Worm (Caenorhabditis elegans): ENCODE data around the gene F28H7.8.

F28H7.8 gene

ce11 chrV:10792775-10793174, 34.0 kb downstream of the F28H7.8 start, which contains the start of gene D1054.10:
D1054.10 (minus strand) TSS chrV:10792875.
- TF ChIP-seq ceh-13 (GFP tag; optimal IDR thresholded peaks at IDR 0.05): no peak
- TF ChIP-seq ama-1 (optimal IDR thresholded peaks at IDR 0.05): no peak
- TF ChIP-seq tbx-11 (GFP tag; IDR thresholded peaks at IDR 0.05): no peak
- no peak for TF ChIP-seq hmbx-1 (tag; optimal IDR thresholded peaks at IDR 0.05)
- no peak for TF ChIP-seq tra-4 (tag; optimal IDR thresholded peaks at IDR 0.05)
- TF ChIP-seq scrt-1 (GFP tag; IDR thresholded peaks at IDR 0.05): no peak
- no peak for TF ChIP-seq ets-7 (tag; optimal IDR thresholded peaks at IDR 0.05)
- TF ChIP-seq sea-1 (GFP tag; conservative IDR thresholded peaks at IDR 0.05): no peak
- no peak for TF ChIP-seq hnd-1 (tag; optimal IDR thresholded peaks at IDR 0.05)
- no peak for TF ChIP-seq aly-1 (tag; optimal IDR thresholded peaks at IDR 0.05)
- TF ChIP-seq F13C5.2 (tag; optimal IDR thresholded peaks at IDR 0.05): no peak
- TF ChIP-seq flt-1 (GFP tag; IDR thresholded peaks at IDR 0.05): no peak
- no peak for TF ChIP-seq hmg-4 (GFP tag; optimal IDR thresholded peaks at IDR 0.05)
- no peak for TF ChIP-seq tbx-37 (GFP tag; conservative IDR thresholded peaks at IDR 0.05)
- TF ChIP-seq B0310.2 (tag; optimal IDR thresholded peaks at IDR 0.05): no peak
- TF ChIP-seq ceh-36 (tag; optimal IDR thresholded peaks at IDR 0.05): no peak

- TF ChIP-seq tbx-11 (GFP tag; IDR thresholded peaks at IDR 0.05): no peak
These were observed 34.7 kb downstream of the F28H7.8 start, which contains the start of gene ule-3 for ce11 chrV:10793498-10793897. ule-3 (plus strand) TSS chrV:10793798.

- TF ChIP-seq hnd-1 (tag; optimal IDR thresholded peaks at IDR 0.05) (no peak), tra-4 (tag; optimal IDR thresholded peaks at IDR 0.05) (no peak), sea-1 (GFP tag; conservative IDR thresholded peaks at IDR 0.05) (no peak), F13C5.2 (tag; optimal IDR thresholded peaks at IDR 0.05) (no peak), hmbx-1 (tag; optimal IDR thresholded peaks at IDR 0.05) (no peak), pes-1 (GFP tag; IDR thresholded peaks at IDR 0.05) (no peak), ets-7 (tag; optimal IDR thresholded peaks at IDR 0.05) (no peak), hmg-4 (GFP tag; optimal IDR thresholded peaks at IDR 0.05) (no peak), B0310.2 (tag; optimal IDR thresholded peaks at IDR 0.05) (no peak), ceh-13 (GFP tag; optimal IDR thresholded peaks at IDR 0.05) (no peak), flt-1 (GFP tag; IDR thresholded peaks at IDR 0.05) (no peak), scrt-1 (GFP tag; IDR thresholded peaks at IDR 0.05) (no peak), aly-1 (tag; optimal IDR thresholded peaks at IDR 0.05) (no peak), tbx-37 (GFP tag; conservative IDR thresholded peaks at IDR 0.05) (no peak), tbx-11 (GFP tag; IDR thresholded peaks at IDR 0.05) (no peak), ceh-36 (tag; optimal IDR thresholded peaks at IDR 0.05) (no peak), ama-1 (optimal IDR thresholded peaks at IDR 0.05) (no peak)
These were observed 35.7 kb downstream of the F28H7.8 start for ce11 chrV:10794463-10794862.

ce11 chrV:10795494-10795893, 36.7 kb downstream of the F28H7.8 start, which contains the start of gene D1054.19:
D1054.19 (plus strand) TSS chrV:10795794.
- TF ChIP-seq tra-4 (tag; optimal IDR thresholded peaks at IDR 0.05) (no peak), tbx-37 (GFP tag; conservative IDR thresholded peaks at IDR 0.05) (no peak), aly-1 (tag; optimal IDR thresholded peaks at IDR 0.05) (no peak), hnd-1 (tag; optimal IDR thresholded peaks at IDR 0.05) (no peak), B0310.2 (tag; optimal IDR thresholded peaks at IDR 0.05) (no peak), ceh-13 (GFP tag; optimal IDR thresholded peaks at IDR 0.05) (no peak), flt-1 (GFP tag; IDR thresholded peaks at IDR 0.05) (no peak), ama-1 (optimal IDR thresholded peaks at IDR 0.05) (no peak), sea-1 (GFP tag; conservative IDR thresholded peaks at IDR 0.05) (no peak), tbx-11 (GFP tag; IDR thresholded peaks at IDR 0.05) (no peak), ets-7 (tag; optimal IDR thresholded peaks at IDR 0.05) (no peak), hmbx-1 (tag; optimal IDR thresholded peaks at IDR 0.05) (no peak), ceh-36 (tag; optimal IDR thresholded peaks at IDR 0.05) (no peak), hmg-4 (GFP tag; optimal IDR thresholded peaks at IDR 0.05) (no peak), pes-1 (GFP tag; IDR thresholded peaks at IDR 0.05) (no peak), F13C5.2 (tag; optimal IDR thresholded peaks at IDR 0.05) (no peak), scrt-1 (GFP tag; IDR thresholded peaks at IDR 0.05) (no peak)

- TF ChIP-seq hmbx-1 (tag; optimal IDR thresholded peaks at IDR 0.05) (no peak), pes-1 (GFP tag; IDR thresholded peaks at IDR 0.05) (no peak), sea-1 (GFP tag; conservative IDR thresholded peaks at IDR 0.05) (no peak), ama-1 (optimal IDR thresholded peaks at IDR 0.05) (no peak), ceh-36 (tag; optimal IDR thresholded peaks at IDR 0.05) (no peak), F13C5.2 (tag; optimal IDR thresholded peaks at IDR 0.05) (no peak), hmg-4 (GFP tag; optimal IDR thresholded peaks at IDR 0.05) (no peak), ets-7 (tag; optimal IDR thresholded peaks at IDR 0.05) (no peak), scrt-1 (GFP tag; IDR thresholded peaks at IDR 0.05) (no peak)
These were observed 39.3 kb downstream of the F28H7.8 start, which contains the start of gene srh-184 for ce11 chrV:10798090-10798489. srh-184 (minus strand) TSS chrV:10798190.

- TF ChIP-seq ceh-13 (GFP tag; optimal IDR thresholded peaks at IDR 0.05): no peak
- no peak for TF ChIP-seq sea-1 (GFP tag; conservative IDR thresholded peaks at IDR 0.05)
- TF ChIP-seq ama-1 (optimal IDR thresholded peaks at IDR 0.05): no peak
- no peak for TF ChIP-seq ets-7 (tag; optimal IDR thresholded peaks at IDR 0.05)
- no peak for TF ChIP-seq pes-1 (GFP tag; IDR thresholded peaks at IDR 0.05)
- TF ChIP-seq aly-1 (tag; optimal IDR thresholded peaks at IDR 0.05): no peak
- no peak for TF ChIP-seq tra-4 (tag; optimal IDR thresholded peaks at IDR 0.05)
- TF ChIP-seq tbx-11 (GFP tag; IDR thresholded peaks at IDR 0.05): no peak
These were observed 42.4 kb downstream of the F28H7.8 start, which contains the start of gene D1054.18 for ce11 chrV:10801154-10801553. D1054.18 (minus strand) TSS chrV:10801198.

ce11 chrV:10802060-10802459, 43.3 kb downstream of the F28H7.8 start:
- TF ChIP-seq hmbx-1 (tag; optimal IDR thresholded peaks at IDR 0.05) (no peak), ets-7 (tag; optimal IDR thresholded peaks at IDR 0.05) (no peak), tbx-11 (GFP tag; IDR thresholded peaks at IDR 0.05) (no peak), B0310.2 (tag; optimal IDR thresholded peaks at IDR 0.05) (no peak)

ce11 chrV:10804374-10804773, 45.6 kb downstream of the F28H7.8 start, which contains the start of gene secs-1:
secs-1 (minus strand) TSS chrV:10804474.
- no peak for TF ChIP-seq F13C5.2 (tag; optimal IDR thresholded peaks at IDR 0.05)
- TF ChIP-seq ceh-36 (tag; optimal IDR thresholded peaks at IDR 0.05): no peak
- TF ChIP-seq scrt-1 (GFP tag; IDR thresholded peaks at IDR 0.05): no peak
